Fruit fly (Drosophila melanogaster): ENCODE data around the gene Dhc36C.

DNA sequence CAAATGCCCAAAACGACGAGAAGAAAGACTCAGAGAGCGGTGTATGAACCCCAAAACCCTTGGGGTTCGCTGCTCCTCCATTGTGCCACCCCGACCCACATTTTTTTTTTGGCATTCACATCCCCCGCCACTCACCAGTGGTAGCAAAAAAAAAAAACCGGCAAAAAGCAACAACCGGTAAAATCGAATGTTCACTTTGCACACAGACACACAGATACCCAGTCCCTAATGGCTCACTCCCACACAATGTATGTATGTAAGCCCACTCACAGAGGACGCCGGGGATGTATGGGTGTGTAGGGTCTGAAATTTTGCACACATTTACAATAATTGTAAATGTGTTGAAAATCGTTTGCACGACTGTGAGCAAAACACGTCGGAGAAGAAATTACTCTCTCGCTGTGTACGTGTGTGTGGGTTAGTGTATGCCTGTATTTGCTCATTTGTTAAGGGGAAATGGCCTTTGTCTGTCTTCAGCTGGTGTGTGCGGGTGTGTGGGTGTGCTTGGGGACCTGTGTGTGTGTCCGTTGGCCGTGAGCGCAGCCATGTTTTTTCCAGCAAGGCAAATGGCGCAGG is 73.2 kb downstream of the Dhc36C start:
- TF ChIP-seq achi (GFP tag; optimal IDR thresholded peaks at IDR 0.05), result no peak
- TF ChIP-seq Ets96B (tag; optimal IDR thresholded peaks at IDR 0.05), result no peak
- no peak for TF ChIP-seq CG11294 (GFP tag; IDR thresholded peaks at IDR 0.05)
- no peak for TF ChIP-seq CG6854 (GFP tag; optimal IDR thresholded peaks at IDR 0.05)

All from whole organism, prepupa.